Worm (Caenorhabditis elegans) whole organism, young adult: ENCODE results near the gene tag-342.

Source experiments
- F37B4.10 ChIP-seq: fragments of 200-800 bp; sonication (Bioruptor generic); IDR thresholded peaks from 2 replicates; pipeline ENCODE4 v1.3.6; 2022; ENCODE audit warnings: missing genetic modification characterization, missing compliant biosample characterization
- him-1 ChIP-seq: sonication (generic microtip); optimal IDR thresholded peaks from 2 replicates; lab custom pipeline; 2016; ENCODE audit warnings: missing genotype, missing genetic modification reagents, missing genetic modification characterization, missing compliant biosample characterization

DNA sequence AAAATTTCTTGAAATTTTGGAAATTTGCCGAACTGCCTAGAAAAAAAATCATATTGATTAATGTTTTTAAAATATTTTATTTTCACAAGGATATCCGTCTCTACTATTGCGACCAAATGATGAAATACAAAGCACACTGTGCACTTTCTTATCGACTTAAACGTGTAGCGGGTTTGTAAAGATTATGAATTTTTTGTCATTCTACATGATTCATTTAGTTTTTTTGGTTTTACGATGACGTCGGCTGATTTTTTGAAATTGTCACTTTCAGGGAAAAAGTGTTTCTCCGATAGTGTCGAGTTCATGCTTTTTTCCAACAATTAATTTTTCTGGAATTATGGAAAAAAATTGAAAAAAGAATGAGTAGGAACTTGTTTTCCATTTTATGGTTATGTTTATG, 8.6 kb downstream of the tag-342 start:
- TF ChIP-seq him-1 (tag; lab: Kevin White, UChicago) (no peak), F37B4.10 (GFP tag; lab: Robert Waterston, UW) (no peak)
